Fruit fly (Drosophila melanogaster) whole organism, embryonic: ENCODE data around the gene Art9.

Experiments
- Abd-B ChIP-seq: fragments of 200-800 bp; sonication (Bioruptor generic); optimal IDR thresholded peaks from 2 replicates; lab custom pipeline; 2018; ENCODE audit warnings: missing biosample characterization, mild to moderate bottlenecking, missing genetic modification characterization, moderate library complexity
- Blimp-1 ChIP-seq: fragments of 200-800 bp; sonication (Bioruptor generic); optimal IDR thresholded peaks from 3 replicates; lab custom pipeline; 2018; ENCODE audit warnings: missing biosample characterization, missing genetic modification characterization, mild to moderate bottlenecking, moderate library complexity, missing genetic modification reagents
- C15 ChIP-seq: fragments of 200-800 bp; sonication (Bioruptor generic); IDR thresholded peaks from 3 replicates; pipeline ENCODE4 v1.3.6; 2022; ENCODE audit warnings: missing biosample characterization, missing genetic modification characterization
- CG10209 ChIP-seq: fragments of 200-800 bp; sonication (Bioruptor generic); optimal IDR thresholded peaks from 3 replicates; lab custom pipeline; 2017; ENCODE audit warnings: missing biosample characterization, mild to moderate bottlenecking, missing genetic modification characterization, missing genetic modification reagents
- CG10979 ChIP-seq: fragments of 200-800 bp; sonication (Bioruptor generic); optimal IDR thresholded peaks from 2 replicates; lab custom pipeline; 2018; ENCODE audit warnings: missing biosample characterization, mild to moderate bottlenecking, missing genetic modification characterization, moderate library complexity
- CG11723 ChIP-seq: fragments of 200-800 bp; sonication (Bioruptor generic); optimal IDR thresholded peaks from 2 replicates; lab custom pipeline; 2017; ENCODE audit warnings: missing biosample characterization, mild to moderate bottlenecking, missing genetic modification characterization
- CG12391 ChIP-seq: fragments of 200-800 bp; sonication (Bioruptor generic); optimal IDR thresholded peaks from 3 replicates; lab custom pipeline; 2018; ENCODE audit warnings: missing biosample characterization, mild to moderate bottlenecking, missing genetic modification characterization, moderate library complexity
- CG13123 ChIP-seq: fragments of 200-800 bp; sonication (Bioruptor generic); optimal IDR thresholded peaks from 2 replicates; lab custom pipeline; 2016; ENCODE audit warnings: missing biosample characterization, missing genetic modification characterization
- CG13775 ChIP-seq: fragments of 200-800 bp; sonication (Bioruptor generic); optimal IDR thresholded peaks from 3 replicates; lab custom pipeline; 2017; ENCODE audit warnings: missing biosample characterization, mild to moderate bottlenecking, missing genetic modification characterization
- CG14710 ChIP-seq: fragments of 200-800 bp; sonication (Bioruptor generic); optimal IDR thresholded peaks from 3 replicates; lab custom pipeline; 2019; ENCODE audit warnings: missing biosample characterization, mild to moderate bottlenecking, missing genetic modification characterization, moderate library complexity
- CG16815 ChIP-seq: fragments of 200-800 bp; sonication (Bioruptor generic); optimal IDR thresholded peaks from 3 replicates; lab custom pipeline; 2017; ENCODE audit warnings: missing biosample characterization, mild to moderate bottlenecking, missing genetic modification characterization
- CG18262 ChIP-seq: fragments of 200-800 bp; optimal IDR thresholded peaks from 3 replicates; lab custom pipeline; 2019; ENCODE audit warnings: missing biosample characterization, mild to moderate bottlenecking, missing genetic modification characterization, moderate library complexity
- CG18599 ChIP-seq: fragments of 200-800 bp; sonication (Bioruptor generic); optimal IDR thresholded peaks from 3 replicates; lab custom pipeline; 2017; ENCODE audit warnings: missing biosample characterization, missing genetic modification characterization, mild to moderate bottlenecking, moderate library complexity, missing genetic modification reagents
- CG2712 ChIP-seq: fragments of 200-800 bp; optimal IDR thresholded peaks from 3 replicates; lab custom pipeline; 2019; ENCODE audit warnings: missing biosample characterization, mild to moderate bottlenecking, missing genetic modification characterization, moderate library complexity
- CG3065 ChIP-seq: fragments of 200-800 bp; sonication (Bioruptor generic); optimal IDR thresholded peaks from 2 replicates; lab custom pipeline; 2016; ENCODE audit warnings: missing biosample characterization, missing genetic modification characterization
- CG3726 ChIP-seq: fragments of 200-800 bp; sonication (Bioruptor generic); IDR thresholded peaks from 3 replicates; pipeline ENCODE4, ENCODE4 v1.3.6; 2022; ENCODE audit warnings: missing biosample characterization, missing genetic modification characterization
- CG4424 ChIP-seq: fragments of 200-800 bp; sonication (Bioruptor generic); optimal IDR thresholded peaks from 3 replicates; lab custom pipeline; 2016; ENCODE audit warnings: missing biosample characterization, missing genetic modification characterization
- CG4854 ChIP-seq: fragments of 200-800 bp; sonication (Bioruptor generic); optimal IDR thresholded peaks from 2 replicates; lab custom pipeline; 2016; ENCODE audit warnings: missing biosample characterization, missing genetic modification characterization, inconsistent platforms
- D19A ChIP-seq: fragments of 200-800 bp; optimal IDR thresholded peaks from 3 replicates; lab custom pipeline; 2019; ENCODE audit warnings: missing biosample characterization, mild to moderate bottlenecking, missing genetic modification characterization, moderate library complexity
- Dip2 ChIP-seq: fragments of 200-800 bp; sonication (Bioruptor generic); IDR thresholded peaks from 2 replicates; pipeline ENCODE4 v1.3.6; 2022; ENCODE audit warnings: missing biosample characterization, missing genetic modification characterization
- Gug ChIP-seq: fragments of 200-800 bp; sonication (Bioruptor generic); IDR thresholded peaks from 4 replicates; pipeline ENCODE4 v1.3.6; 2022; ENCODE audit warnings: missing biosample characterization, missing genetic modification characterization
- HLH3B ChIP-seq: fragments of 200-800 bp; sonication (Bioruptor generic); IDR thresholded peaks from 2 replicates; pipeline ENCODE4 v1.3.6; 2022; ENCODE audit warnings: missing biosample characterization, missing genetic modification characterization
- Mes4 ChIP-seq: fragments of 200-800 bp; sonication (Bioruptor generic); optimal IDR thresholded peaks from 2 replicates; lab custom pipeline; 2016; ENCODE audit warnings: missing biosample characterization, missing genetic modification characterization
- NC2α ChIP-seq: fragments of 200-800 bp; sonication (Bioruptor generic); optimal IDR thresholded peaks from 2 replicates; lab custom pipeline; 2016; ENCODE audit warnings: missing biosample characterization, missing genetic modification characterization
- Oli ChIP-seq: fragments of 200-800 bp; sonication (Bioruptor generic); optimal IDR thresholded peaks from 2 replicates; lab custom pipeline; 2018; ENCODE audit warnings: missing biosample characterization, mild to moderate bottlenecking, missing genetic modification characterization, moderate library complexity
- Pdp1 ChIP-seq, 2 experiments: fragments of 200-800 bp; sonication (Bioruptor generic); optimal IDR thresholded peaks; 3 replicates each; lab custom pipeline; 2016; ENCODE audit warnings: missing biosample characterization in 2 of 2, missing genetic modification characterization in 2 of 2, mild to moderate bottlenecking in 1 of 2, moderate library complexity in 1 of 2
- Ptx1 ChIP-seq: fragments of 200-800 bp; sonication (Bioruptor generic); IDR thresholded peaks from 2 replicates; pipeline ENCODE4 v1.3.6; 2022; ENCODE audit warnings: missing biosample characterization, missing genetic modification characterization
- cas ChIP-seq: fragments of 200-800 bp; sonication (Bioruptor generic); IDR thresholded peaks from 2 replicates; pipeline ENCODE4 v1.3.6; 2022; ENCODE audit warnings: missing biosample characterization, missing genetic modification characterization
- chinmo ChIP-seq: fragments of 200-800 bp; sonication (Bioruptor generic); IDR thresholded peaks from 4 replicates; pipeline ENCODE4 v1.3.6; 2022; ENCODE audit warnings: missing biosample characterization, missing genetic modification characterization; ENCODE audit not compliant: partially characterized antibody
- ci ChIP-seq: fragments of 200-800 bp; sonication (Bioruptor generic); IDR thresholded peaks from 3 replicates; pipeline ENCODE4 v1.3.6; 2022; ENCODE audit warnings: missing biosample characterization, missing genetic modification characterization
- crol ChIP-seq: fragments of 200-800 bp; sonication (Bioruptor generic); IDR thresholded peaks from 2 replicates; pipeline ENCODE4 v1.3.6; 2022; ENCODE audit warnings: missing biosample characterization, missing genetic modification characterization
- crp ChIP-seq, 2 experiments: fragments of 200-800 bp; sonication (Bioruptor generic); optimal IDR thresholded peaks; 2 replicates in 1 of 2; 3 replicates in 1 of 2; lab custom pipeline; 2017; ENCODE audit warnings: missing biosample characterization in 2 of 2, missing genetic modification characterization in 2 of 2, mild to moderate bottlenecking in 1 of 2, moderate library complexity in 1 of 2
- dmrt11E ChIP-seq: fragments of 200-800 bp; sonication (Bioruptor generic); optimal IDR thresholded peaks from 3 replicates; lab custom pipeline; 2018; ENCODE audit warnings: missing biosample characterization, mild to moderate bottlenecking, missing genetic modification characterization, moderate library complexity
- fd64A ChIP-seq: fragments of 200-800 bp; sonication (Bioruptor generic); optimal IDR thresholded peaks from 3 replicates; lab custom pipeline; 2018; ENCODE audit warnings: missing biosample characterization, mild to moderate bottlenecking, missing genetic modification characterization
- gcm ChIP-seq: fragments of 200-800 bp; sonication (Bioruptor generic); optimal IDR thresholded peaks from 2 replicates; lab custom pipeline; 2019; ENCODE audit warnings: missing biosample characterization, mild to moderate bottlenecking, missing genetic modification characterization, moderate library complexity
- gem ChIP-seq: fragments of 200-800 bp; sonication (Bioruptor generic); optimal IDR thresholded peaks from 2 replicates; lab custom pipeline; 2019; ENCODE audit warnings: missing biosample characterization, mild to moderate bottlenecking, missing genetic modification characterization, moderate library complexity
- gsb ChIP-seq: fragments of 200-800 bp; sonication (Bioruptor generic); IDR thresholded peaks from 2 replicates; pipeline ENCODE4 v1.3.6; 2022; ENCODE audit warnings: missing biosample characterization, missing genetic modification characterization
- lbe ChIP-seq: fragments of 200-800 bp; sonication (Bioruptor generic); optimal IDR thresholded peaks from 2 replicates; lab custom pipeline; 2016; ENCODE audit warnings: missing biosample characterization, mild to moderate bottlenecking, missing genetic modification characterization
- lola ChIP-seq, 3 experiments: fragments of >200 bp in 2 of 3; fragments of 200-800 bp in 1 of 3; sonication (Bioruptor generic) in 1 of 3; optimal IDR thresholded peaks; 2 replicates each; lab custom pipeline; 2017 to 2019; ENCODE audit warnings: missing biosample characterization in 3 of 3, missing genetic modification characterization in 3 of 3, mild to moderate bottlenecking in 1 of 3, moderate library complexity in 1 of 3
- oc ChIP-seq: fragments of 200-800 bp; sonication (Bioruptor generic); optimal IDR thresholded peaks from 2 replicates; lab custom pipeline; 2018; ENCODE audit warnings: missing biosample characterization, mild to moderate bottlenecking, missing genetic modification characterization, moderate library complexity
- phol ChIP-seq: fragments of 200-800 bp; sonication (Bioruptor generic); optimal IDR thresholded peaks from 3 replicates; lab custom pipeline; 2018; ENCODE audit warnings: missing biosample characterization, mild to moderate bottlenecking, missing genetic modification characterization, moderate library complexity
- prd ChIP-seq, 3 experiments: fragments of >200 bp in 2 of 3; fragments of 200-800 bp in 1 of 3; sonication (Bioruptor generic) in 1 of 3; optimal IDR thresholded peaks in 2 of 3; IDR thresholded peaks in 1 of 3; 2 replicates in 2 of 3; 3 replicates in 1 of 3; pipeline versions ENCODE4 v1.3.6 to Lab custom; 2017 to 2022; ENCODE audit warnings: missing biosample characterization in 1 of 3, missing genetic modification characterization in 1 of 3
- sens ChIP-seq: fragments of 200-800 bp; sonication (Bioruptor generic); peaks from one replicate; lab custom pipeline; 2016; ENCODE audit warnings: missing biosample characterization, missing genetic modification characterization
- twi ChIP-seq: fragments of 200-800 bp; optimal IDR thresholded peaks from 2 replicates; lab custom pipeline; 2019; ENCODE audit warnings: missing biosample characterization, mild to moderate bottlenecking, missing genetic modification characterization, moderate library complexity
- vvl ChIP-seq: fragments of 200-800 bp; sonication (Bioruptor generic); IDR thresholded peaks from 2 replicates; pipeline ENCODE4 v1.3.6; 2022; ENCODE audit warnings: missing biosample characterization, missing genetic modification characterization
- zfh1 ChIP-seq: fragments of 200-800 bp; sonication (Bioruptor generic); IDR thresholded peaks from 3 replicates; pipeline ENCODE4 v1.3.6; 2022; ENCODE audit warnings: missing biosample characterization, missing genetic modification characterization

Art9 gene

DNA sequence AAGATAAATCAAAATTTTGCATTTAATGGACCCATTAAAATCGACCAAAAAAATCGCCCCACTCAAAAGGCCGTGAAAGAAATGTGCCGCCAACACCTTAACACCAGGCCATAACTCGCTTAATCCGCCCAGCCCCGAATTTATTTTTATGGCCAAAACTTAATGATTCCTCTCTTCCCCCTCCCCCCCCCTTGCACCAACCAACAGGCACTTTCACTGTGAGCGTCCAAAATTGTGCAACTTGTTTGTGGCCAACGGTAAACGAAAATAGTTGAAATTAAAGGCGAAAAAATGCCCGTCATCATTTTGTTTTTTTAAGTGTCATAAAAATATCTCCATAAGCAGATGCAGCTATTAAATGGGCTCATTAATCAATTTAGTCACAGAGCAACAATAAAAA lies 2.9 kb upstream of the Art9 start:
- TF ChIP-seq Abd-B = peak; percentile 13
- peak; percentile 39 for TF ChIP-seq oc (tag; lab: Kevin White, UChicago)
- TF ChIP-seq ci = 0 out of 3 replicates have a peak, but pooled peaks have one; percentile 23
- peak; percentile 58 for TF ChIP-seq Blimp-1 (GFP tag; lab: Kevin White, UChicago)
- TF ChIP-seq CG16815 (GFP tag; lab: Kevin White, UChicago) = no peak
- TF ChIP-seq gsb = no peak
- no peak for TF ChIP-seq CG12391
- peak; percentile 24; the same call in 1 of the 2 replicates for TF ChIP-seq vvl (GFP tag; lab: Robert Waterston, UW)
- TF ChIP-seq crol (GFP tag; lab: Robert Waterston, UW) = peak; percentile 52

DNA sequence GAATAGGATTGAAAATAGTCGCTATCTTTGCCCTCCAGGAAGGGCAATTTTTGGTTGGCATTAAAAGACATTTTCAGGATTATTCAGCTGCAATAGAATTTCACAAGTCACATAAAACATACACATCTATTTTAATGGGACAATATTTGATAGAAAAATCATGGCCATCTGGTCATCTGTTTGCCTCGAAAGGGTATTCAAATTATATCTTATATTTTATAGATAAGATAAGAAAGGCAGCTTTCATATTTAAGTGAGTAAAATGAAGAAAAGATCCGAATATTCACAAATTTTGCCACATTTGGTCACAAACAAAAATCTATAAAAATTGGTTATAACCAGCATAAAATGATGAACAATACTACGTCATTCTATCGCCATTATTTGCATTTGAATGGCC lies 2.5 kb upstream of the Art9 start, which contains the start of gene Art6:
Gene Art6 (minus strand): TSS at position 101 of the 400 bp plus-strand sequence.
- TF ChIP-seq Pdp1 (GFP tag; optimal IDR thresholded peaks at IDR 0.05; lab: Kevin White, UChicago) = no peak
- no peak for TF ChIP-seq CG13123 (GFP tag; lab: Kevin White, UChicago)
- no peak for TF ChIP-seq fd64A (GFP tag; lab: Kevin White, UChicago)
- TF ChIP-seq CG18262 (tag; lab: Kevin White, UChicago) = no peak
- TF ChIP-seq CG3726 (GFP tag; lab: Robert Waterston, UW) = no peak
- no peak for TF ChIP-seq Gug (GFP tag; lab: Robert Waterston, UW)

DNA sequence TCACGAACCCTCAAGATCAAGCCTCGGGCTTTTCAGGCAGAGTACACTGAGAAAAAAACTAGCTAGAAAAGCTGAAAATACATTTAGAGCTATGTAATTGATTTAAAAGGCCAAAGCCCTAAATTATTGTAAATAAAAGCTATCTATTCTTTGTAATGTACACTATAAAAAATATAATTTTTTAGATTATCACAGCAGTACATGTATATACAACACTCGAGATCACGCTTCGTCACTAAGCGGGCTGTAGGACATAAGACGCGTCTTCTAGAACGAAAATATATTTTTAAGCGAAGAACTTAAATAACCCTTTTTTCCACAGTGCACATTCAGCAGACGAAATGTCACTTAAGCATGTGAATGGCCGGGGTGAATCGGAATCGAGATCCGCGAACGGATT lies 1.9 kb downstream of the Art9 start:
- TF ChIP-seq CG2712 (tag; lab: Kevin White, UChicago) = peak; percentile 17
- TF ChIP-seq dmrt11E (tag; lab: Kevin White, UChicago) = peak; percentile 41
- TF ChIP-seq D19A (tag; lab: Kevin White, UChicago) = no peak
- TF ChIP-seq NC2α (GFP tag; lab: Kevin White, UChicago) = no peak
- TF ChIP-seq Mes4 (GFP tag; lab: Kevin White, UChicago) = no peak
- TF ChIP-seq twi = no peak
- TF ChIP-seq CG11723 (GFP tag; lab: Kevin White, UChicago) = no peak
- TF ChIP-seq chinmo (GFP tag; lab: Robert Waterston, UW) = no peak
- TF ChIP-seq phol = peak; percentile 1
- no peak for TF ChIP-seq Oli (tag; lab: Kevin White, UChicago)
- no peak for TF ChIP-seq CG4854 (GFP tag; lab: Kevin White, UChicago)
- TF ChIP-seq C15 (GFP tag; lab: Robert Waterston, UW) = no peak
- TF ChIP-seq Dip2 (GFP tag; lab: Robert Waterston, UW) = no peak
- TF ChIP-seq crp (GFP tag; optimal IDR thresholded peaks at IDR 0.05; lab: Kevin White, UChicago) = no peak
- no peak for TF ChIP-seq prd (optimal IDR thresholded peaks at IDR 0.05; lab: Kevin White, UChicago)
- TF ChIP-seq prd (GFP tag; IDR thresholded peaks at IDR 0.05; lab: Robert Waterston, UW) = peak; percentile 24; the same call in 1 of the 3 replicates
- TF ChIP-seq CG18599 (GFP tag; lab: Kevin White, UChicago) = no peak
- TF ChIP-seq CG10209 (GFP tag; lab: Kevin White, UChicago) = no peak
- TF ChIP-seq CG14710 (tag; lab: Kevin White, UChicago) = peak; percentile 9
- no peak for TF ChIP-seq zfh1
- TF ChIP-seq cas (GFP tag; lab: Robert Waterston, UW) = no peak
- TF ChIP-seq lola (GFP tag; optimal IDR thresholded peaks at IDR 0.05; lab: Kevin White, UChicago) = peak in 1 of 3 experiments; percentile 12
- TF ChIP-seq HLH3B (GFP tag; lab: Robert Waterston, UW) = no peak
- TF ChIP-seq lbe (GFP tag; lab: Kevin White, UChicago) = peak; percentile 18
- peak; percentile 29 for TF ChIP-seq gem (tag; lab: Kevin White, UChicago)
- TF ChIP-seq Blimp-1 (GFP tag; lab: Kevin White, UChicago) = peak; percentile 4
- TF ChIP-seq CG13775 = no peak
- TF ChIP-seq CG3065 (GFP tag; lab: Kevin White, UChicago) = no peak
- TF ChIP-seq CG10979 (tag; lab: Kevin White, UChicago) = peak; percentile 3
- no peak for TF ChIP-seq gcm
- no peak for TF ChIP-seq Ptx1 (GFP tag; lab: Robert Waterston, UW)
- TF ChIP-seq Gug (GFP tag; lab: Robert Waterston, UW) = no peak
- TF ChIP-seq sens (GFP tag; lab: Kevin White, UChicago) = peak; percentile 47
- TF ChIP-seq CG4424 (GFP tag; lab: Kevin White, UChicago) = peak; percentile 0
